Worm (Caenorhabditis elegans): ENCODE results near the gene ZK121.2.

The ZK121.2 gene

ce11 chrIII:5361909-5362308, 20.4 kb downstream of the ZK121.2 start, which contains the start of gene Y32H12A.1:
TSS of gene Y32H12A.1 (plus strand) at chrIII:5362209.
- TF ChIP-seq lsy-2 (tag; optimal IDR thresholded peaks at IDR 0.05) = no peak
- no peak for TF ChIP-seq ama-1 (optimal IDR thresholded peaks at IDR 0.05)
- no peak for TF ChIP-seq ctbp-1 (GFP tag; IDR thresholded peaks at IDR 0.05)
- TF ChIP-seq snpc-1.2 (GFP tag; IDR thresholded peaks at IDR 0.05) = no peak

- peak; percentile 79 for TF ChIP-seq nhr-77 (tag; optimal IDR thresholded peaks at IDR 0.05)
- peak; percentile 99 for TF ChIP-seq nhr-28 (tag; optimal IDR thresholded peaks at IDR 0.05)
- TF ChIP-seq nhr-6 (tag; optimal IDR thresholded peaks at IDR 0.05) = peak; percentile 51
- peak in 1 of 2 experiments; percentile 45 for TF ChIP-seq lsy-2 (tag; optimal IDR thresholded peaks at IDR 0.05)
- TF ChIP-seq mep-1 (tag; optimal IDR thresholded peaks at IDR 0.05) = peak; percentile 39
- peak; percentile 59 for TF ChIP-seq hlh-11 (tag; optimal IDR thresholded peaks at IDR 0.05)
- TF ChIP-seq daf-16 (GFP tag; optimal IDR thresholded peaks at IDR 0.05) = peak in 1 of 2 experiments; percentile 84
- TF ChIP-seq daf-16 (tag; optimal IDR thresholded peaks at IDR 0.05) = peak; percentile 99
- TF ChIP-seq dve-1 (tag; optimal IDR thresholded peaks at IDR 0.05; ENCODE audit: insufficient read depth) = peak; percentile 50
- TF ChIP-seq php-3 (GFP tag; IDR thresholded peaks at IDR 0.05) = no peak
- TF ChIP-seq nhr-11 (tag; optimal IDR thresholded peaks at IDR 0.05) = peak; percentile 64
- no peak for TF ChIP-seq zip-11 (GFP tag; IDR thresholded peaks at IDR 0.05)
- 0 out of 2 replicates have a peak, but pooled peaks have one; percentile 44 for TF ChIP-seq T26A8.4 (GFP tag; IDR thresholded peaks at IDR 0.05)
- peak; percentile 39 for TF ChIP-seq ama-1 (optimal IDR thresholded peaks at IDR 0.05)
- no peak for TF ChIP-seq gei-8 (GFP tag; optimal IDR thresholded peaks at IDR 0.05)
- TF ChIP-seq hif-1 (tag; optimal IDR thresholded peaks at IDR 0.05) = peak in 1 of 2 experiments; percentile 20
Observed at ce11 chrIII:5367995-5368899, 26.8 kb downstream of the ZK121.2 start, which contains the start of gene dhs-9. TSS of gene dhs-9 (minus strand) at chrIII:5368045.

- TF ChIP-seq duxl-1 (tag; optimal IDR thresholded peaks at IDR 0.05; ENCODE audit: poor library complexity) (no peak), unc-62 (GFP tag; optimal IDR thresholded peaks at IDR 0.05 in 1 of 2) (peak in 1 of 2 experiments; percentile 45), unc-62 (tag; optimal IDR thresholded peaks at IDR 0.05) (no peak), jun-1 (tag; optimal IDR thresholded peaks at IDR 0.05) (no peak)
Observed at ce11 chrIII:5371226-5371926, 29.9 kb downstream of the ZK121.2 start, which contains the start of gene szy-2. TSS of gene szy-2 (minus strand) at chrIII:5371276.

ce11 chrIII:5372884-5373283, 31.4 kb downstream of the ZK121.2 start:
- peak; percentile 13 for TF ChIP-seq rbr-2 (tag; optimal IDR thresholded peaks at IDR 0.05)
- peak in 1 of 2 experiments; percentile 16 for TF ChIP-seq mdl-1 (tag; optimal IDR thresholded peaks at IDR 0.05)
- no peak for TF ChIP-seq saeg-2 (GFP tag; IDR thresholded peaks at IDR 0.05)
- TF ChIP-seq hlh-11 (tag; optimal IDR thresholded peaks at IDR 0.05) = peak; percentile 66
- peak; percentile 25 for TF ChIP-seq nhr-28 (tag; optimal IDR thresholded peaks at IDR 0.05)
- TF ChIP-seq nhr-111 (GFP tag; optimal IDR thresholded peaks at IDR 0.05) = no peak
- no peak for TF ChIP-seq madf-9 (GFP tag; conservative IDR thresholded peaks at IDR 0.05)
- no peak for TF ChIP-seq nhr-10 (tag; optimal IDR thresholded peaks at IDR 0.05)
- TF ChIP-seq nhr-77 (tag; optimal IDR thresholded peaks at IDR 0.05) = no peak
- TF ChIP-seq daf-16 (GFP tag; optimal IDR thresholded peaks at IDR 0.05) = no peak
- peak; percentile 65 for TF ChIP-seq daf-16 (tag; optimal IDR thresholded peaks at IDR 0.05)
- TF ChIP-seq duxl-1 (tag; optimal IDR thresholded peaks at IDR 0.05; ENCODE audit: poor library complexity) = no peak
- 0 out of 2 replicates have a peak, but pooled peaks have one; percentile 10 for TF ChIP-seq set-16 (GFP tag; IDR thresholded peaks at IDR 0.05)
- no peak for TF ChIP-seq ceh-28 (tag; optimal IDR thresholded peaks at IDR 0.05)
- TF ChIP-seq dmd-9 (GFP tag; IDR thresholded peaks at IDR 0.05) = no peak
- peak; percentile 3 for TF ChIP-seq ces-1 (GFP tag; optimal IDR thresholded peaks at IDR 0.05)
- TF ChIP-seq spr-1 (tag; optimal IDR thresholded peaks at IDR 0.05) = no peak
- TF ChIP-seq dve-1 (tag; optimal IDR thresholded peaks at IDR 0.05; ENCODE audit: insufficient read depth) = peak; percentile 36
- 0 out of 2 replicates have a peak, but pooled peaks have one; percentile 13 for TF ChIP-seq dmd-6 (GFP tag; IDR thresholded peaks at IDR 0.05)
- no peak for TF ChIP-seq nhr-25 (tag; optimal IDR thresholded peaks at IDR 0.05; ENCODE audit: borderline replicate concordance, insufficient read depth)
- peak; percentile 24 for TF ChIP-seq mxl-3 (GFP tag; optimal IDR thresholded peaks at IDR 0.05)
- no peak for TF ChIP-seq pha-4 (GFP tag; IDR thresholded peaks at IDR 0.05)
- peak; percentile 38 for TF ChIP-seq pha-4 (tag; optimal IDR thresholded peaks at IDR 0.05)
- no peak for TF ChIP-seq ztf-7 (tag; optimal IDR thresholded peaks at IDR 0.05)
- no peak for TF ChIP-seq jun-1 (tag; optimal IDR thresholded peaks at IDR 0.05)
- TF ChIP-seq mxl-2 (GFP tag; conservative IDR thresholded peaks at IDR 0.05) = no peak
- no peak for TF ChIP-seq ceh-20 (GFP tag; IDR thresholded peaks at IDR 0.05)
